Fruit fly (Drosophila melanogaster): ENCODE data around the gene Hsc70-1.
A peak's percentile ranks its signal among the peaks of the same experiment; 100 is the strongest.

The Hsc70-1 gene

DNA sequence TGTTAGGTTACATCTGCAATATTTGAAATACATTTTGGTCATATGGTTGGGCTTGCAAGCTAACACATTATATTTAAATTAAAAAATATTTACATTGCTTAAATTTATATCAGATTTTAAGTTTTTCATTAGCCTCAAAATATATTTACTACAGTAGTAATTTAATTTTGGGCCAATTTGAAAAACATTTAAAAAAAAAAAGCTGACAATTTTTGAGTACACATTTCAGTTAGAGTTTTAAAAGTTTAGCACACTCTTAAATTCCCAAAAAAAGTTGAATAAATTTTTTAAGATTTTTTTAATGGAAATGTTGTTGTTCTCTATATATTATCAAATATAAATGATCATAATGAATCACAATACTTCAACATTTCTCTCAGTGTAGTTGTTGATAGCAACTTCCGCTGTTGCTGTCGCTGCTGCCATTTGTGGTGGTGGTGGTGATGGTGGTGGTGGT lies 16.6 kb upstream of the Hsc70-1 start (continued):
- TF ChIP-seq fd96Cb (tag; optimal IDR thresholded peaks at IDR 0.05) (peak; percentile 87), HLH54F (GFP tag; optimal IDR thresholded peaks at IDR 0.05) (no peak), CG7987 (GFP tag; optimal IDR thresholded peaks at IDR 0.05) (no peak), mam (GFP tag; optimal IDR thresholded peaks at IDR 0.05) (no peak), sima (GFP tag; optimal IDR thresholded peaks at IDR 0.05) (no peak), hkb (optimal IDR thresholded peaks at IDR 0.05) (no peak), hkb (GFP tag; IDR thresholded peaks at IDR 0.05) (peak; percentile 63), CG32767 (GFP tag; IDR thresholded peaks at IDR 0.05) (peak; percentile 46; the same call in 1 of the 2 replicates), Dad (GFP tag; optimal IDR thresholded peaks at IDR 0.05) (no peak), CG4360 (GFP tag; IDR thresholded peaks at IDR 0.05) (no peak), Side (GFP tag; optimal IDR thresholded peaks at IDR 0.05) (no peak), pum (GFP tag; optimal IDR thresholded peaks at IDR 0.05) (no peak), CHES-1-like (GFP tag; optimal IDR thresholded peaks at IDR 0.05) (no peak), stc (GFP tag; IDR thresholded peaks at IDR 0.05) (no peak), Sin3A (optimal IDR thresholded peaks at IDR 0.05) (no peak), maf-S (GFP tag; optimal IDR thresholded peaks at IDR 0.05) (no peak), HmgZ (tag; optimal IDR thresholded peaks at IDR 0.05) (no peak), NC2α (GFP tag; optimal IDR thresholded peaks at IDR 0.05) (peak; percentile 18), CG6813 (GFP tag; optimal IDR thresholded peaks at IDR 0.05) (peak; percentile 48), peb (GFP tag; IDR thresholded peaks at IDR 0.05) (no peak), ci (GFP tag; IDR thresholded peaks at IDR 0.05) (no peak), CG30403 (GFP tag; optimal IDR thresholded peaks at IDR 0.05) (peak; percentile 83), ewg (GFP tag; optimal IDR thresholded peaks at IDR 0.05) (peak; percentile 60), CG12942 (GFP tag; optimal IDR thresholded peaks at IDR 0.05) (peak; percentile 52), CG9876 (GFP tag; optimal IDR thresholded peaks at IDR 0.05) (no peak), usp (GFP tag; optimal IDR thresholded peaks at IDR 0.05) (no peak), HHEX (GFP tag; optimal IDR thresholded peaks at IDR 0.05) (peak; percentile 57), CG11695 (GFP tag; IDR thresholded peaks at IDR 0.05) (no peak; the same call in 2 of the 3 replicates), amos (GFP tag; IDR thresholded peaks at IDR 0.05; ENCODE audit: partially characterized antibody) (no peak), ara (GFP tag; IDR thresholded peaks at IDR 0.05) (peak; percentile 38; the same call in 1 of the 2 replicates), ATbp (GFP tag; optimal IDR thresholded peaks at IDR 0.05) (peak; percentile 63), dm (GFP tag; optimal IDR thresholded peaks at IDR 0.05) (peak; percentile 16), Spps (tag; optimal IDR thresholded peaks at IDR 0.05) (no peak), phol (tag; optimal IDR thresholded peaks at IDR 0.05) (peak; percentile 91), en (GFP tag; optimal IDR thresholded peaks at IDR 0.05) (no peak), shn (GFP tag; optimal IDR thresholded peaks at IDR 0.05) (no peak), sd (tag; optimal IDR thresholded peaks at IDR 0.05) (no peak), Doc2 (GFP tag; IDR thresholded peaks at IDR 0.05) (no peak), ab (GFP tag; optimal IDR thresholded peaks at IDR 0.05) (no peak), so (GFP tag; IDR thresholded peaks at IDR 0.05) (0 out of 3 replicates have a peak, but pooled peaks have one; percentile 58), CG3065 (GFP tag; optimal IDR thresholded peaks at IDR 0.05) (peak; percentile 53), D19A (tag; optimal IDR thresholded peaks at IDR 0.05) (peak; percentile 73), CG10565 (GFP tag; optimal IDR thresholded peaks at IDR 0.05) (peak; percentile 4), CG6689 (GFP tag; IDR thresholded peaks at IDR 0.05) (peak; percentile 75), CG11560 (tag; IDR thresholded peaks at IDR 0.05) (no peak), oc (tag; optimal IDR thresholded peaks at IDR 0.05) (peak; percentile 57), Elba2 (GFP tag; optimal IDR thresholded peaks at IDR 0.05) (no peak), CG11723 (GFP tag; optimal IDR thresholded peaks at IDR 0.05) (peak; percentile 55), Usf (GFP tag; optimal IDR thresholded peaks at IDR 0.05) (peak; percentile 40), Dek (tag; optimal IDR thresholded peaks at IDR 0.05) (peak; percentile 42), schlank (tag; optimal IDR thresholded peaks at IDR 0.05) (no peak), CG31388 (GFP tag; optimal IDR thresholded peaks at IDR 0.05) (peak; percentile 60), CG18764 (GFP tag; optimal IDR thresholded peaks at IDR 0.05) (peak; percentile 32)

Data from whole organism, embryonic.